Worm (Caenorhabditis elegans) whole organism, L4 larva: Measurements from ENCODE around the gene ZK637.12.

ENCODE experiments used
- R02D3.7 ChIP-seq: fragments of 150-350 bp; sonication (generic microtip); optimal IDR thresholded peaks from 3 replicates; lab custom pipeline; 2014; ENCODE audit warnings: missing biosample characterization, missing genetic modification characterization
- T26A8.4 ChIP-seq: fragments of 200-800 bp; sonication (Bioruptor generic); IDR thresholded peaks from 2 replicates; pipeline ENCODE4 v1.3.6; 2022; ENCODE audit warnings: missing genetic modification characterization, missing compliant biosample characterization
- ZK337.2 ChIP-seq: fragments of 200-800 bp; sonication (Bioruptor generic); IDR thresholded peaks from 2 replicates; pipeline ENCODE4 v1.3.6; 2022; ENCODE audit warnings: missing genetic modification reagents, missing genetic modification characterization, missing compliant biosample characterization
- aha-1 ChIP-seq: fragments of 150-350 bp; peaks from one replicate; lab custom pipeline; 2014; ENCODE audit warnings: missing biosample characterization, missing genetic modification characterization
- arid-1 ChIP-seq: fragments of 200-800 bp; sonication (Bioruptor generic); conservative IDR thresholded peaks from 2 replicates; pipeline ENCODE4 v1.3.6; 2022; ENCODE audit warnings: missing genetic modification reagents, missing genetic modification characterization, missing compliant biosample characterization
- ceh-20 ChIP-seq: fragments of 200-800 bp; sonication (Bioruptor generic); IDR thresholded peaks from 2 replicates; pipeline ENCODE4 v1.3.6; 2022; ENCODE audit warnings: missing genetic modification reagents, missing genetic modification characterization, missing compliant biosample characterization
- ceh-32 ChIP-seq: sonication (generic microtip); optimal IDR thresholded peaks from 2 replicates; lab custom pipeline; 2016; ENCODE audit warnings: mild to moderate bottlenecking, missing genetic modification characterization, missing compliant biosample characterization; ENCODE audit not compliant: poor library complexity
- daf-12 ChIP-seq: fragments of 150-350 bp; optimal IDR thresholded peaks from 2 replicates; lab custom pipeline; 2014; ENCODE audit warnings: missing biosample characterization, missing genetic modification reagents, missing genetic modification characterization
- daf-16 ChIP-seq, 3 experiments: sonication (generic microtip); optimal IDR thresholded peaks; 2 replicates each; lab custom pipeline; 2016 to 2017; ENCODE audit warnings: missing genetic modification characterization in 3 of 3, missing genetic modification reagents in 3 of 3, mild to moderate bottlenecking in 2 of 3, missing compliant biosample characterization in 2 of 3, missing biosample characterization in 1 of 3, moderate library complexity in 1 of 3
- daf-19 ChIP-seq: fragments of 200-800 bp; sonication (Bioruptor generic); conservative IDR thresholded peaks from 2 replicates; pipeline ENCODE4 v1.3.6; 2022; ENCODE audit warnings: missing genetic modification characterization, missing compliant biosample characterization
- dmd-6 ChIP-seq: fragments of 200-800 bp; sonication (Bioruptor generic); IDR thresholded peaks from 2 replicates; pipeline ENCODE4 v1.3.6; 2022; ENCODE audit warnings: missing genetic modification reagents, missing genetic modification characterization, missing compliant biosample characterization
- dpl-1 ChIP-seq: fragments of 150-350 bp; optimal IDR thresholded peaks from 2 replicates; lab custom pipeline; 2014; ENCODE audit warnings: missing biosample characterization, missing genetic modification reagents, missing genetic modification characterization
- egl-43 ChIP-seq: fragments of 200-800 bp; sonication (Bioruptor generic); IDR thresholded peaks from 2 replicates; pipeline ENCODE4 v1.3.6; 2022; ENCODE audit warnings: missing genetic modification reagents, missing genetic modification characterization, missing compliant biosample characterization
- fos-1 ChIP-seq: fragments of 150-350 bp; optimal IDR thresholded peaks from 2 replicates; lab custom pipeline; 2014; ENCODE audit warnings: missing biosample characterization, missing genetic modification characterization
- gei-8 ChIP-seq: fragments of 200-800 bp; sonication (Bioruptor generic); optimal IDR thresholded peaks from 2 replicates; lab custom pipeline; 2018; ENCODE audit warnings: mild to moderate bottlenecking, missing genetic modification characterization, missing compliant biosample characterization
- hif-1 ChIP-seq, 2 experiments: sonication (generic microtip); optimal IDR thresholded peaks; 2 replicates each; lab custom pipeline; 2016 to 2017; ENCODE audit warnings: missing compliant biosample characterization in 2 of 2, missing genetic modification characterization in 2 of 2, missing genetic modification reagents in 2 of 2, missing genotype in 2 of 2, mild to moderate bottlenecking in 1 of 2
- hlh-11 ChIP-seq: fragments of 200-800 bp; sonication (Bioruptor generic); optimal IDR thresholded peaks from 2 replicates; lab custom pipeline; 2018; ENCODE audit warnings: mild to moderate bottlenecking, missing genetic modification characterization, missing compliant biosample characterization
- hmg-1.1 ChIP-seq: fragments of 200-800 bp; sonication (Bioruptor generic); IDR thresholded peaks from 2 replicates; pipeline ENCODE4 v1.3.6; 2022; ENCODE audit warnings: missing genetic modification reagents, missing genetic modification characterization, missing compliant biosample characterization
- lin-13 ChIP-seq: fragments of 150-350 bp; optimal IDR thresholded peaks from 2 replicates; lab custom pipeline; 2014; ENCODE audit warnings: missing biosample characterization, missing genetic modification reagents, missing genetic modification characterization
- lin-38 ChIP-seq: fragments of 200-800 bp; sonication (Bioruptor generic); IDR thresholded peaks from 2 replicates; pipeline ENCODE4 v1.3.6; 2022; ENCODE audit warnings: missing genetic modification reagents, missing genetic modification characterization, missing compliant biosample characterization
- lin-39 ChIP-seq: fragments of 150-350 bp; optimal IDR thresholded peaks from 2 replicates; lab custom pipeline; 2014; ENCODE audit warnings: missing biosample characterization, missing genetic modification reagents, missing genetic modification characterization
- lsy-2 ChIP-seq, 2 experiments: fragments of 150-350 bp in 1 of 2; sonication (generic microtip) in 1 of 2; optimal IDR thresholded peaks; 2 replicates each; lab custom pipeline; 2014 to 2017; ENCODE audit warnings: missing biosample characterization in 2 of 2, missing genetic modification characterization in 2 of 2
- madf-5 ChIP-seq, 2 experiments: fragments of 200-800 bp; sonication (Bioruptor generic); IDR thresholded peaks; 2 replicates each; pipeline ENCODE4 v1.3.6; 2022; ENCODE audit warnings: missing compliant biosample characterization in 2 of 2, missing genetic modification characterization in 2 of 2
- mep-1 ChIP-seq: fragments of 150-350 bp; sonication (generic microtip); optimal IDR thresholded peaks from 3 replicates; lab custom pipeline; 2014; ENCODE audit warnings: missing biosample characterization, missing genetic modification characterization
- mes-2 ChIP-seq: sonication (generic microtip); optimal IDR thresholded peaks from 2 replicates; lab custom pipeline; 2016; ENCODE audit warnings: missing genotype, mild to moderate bottlenecking, missing genetic modification characterization, missing compliant biosample characterization; ENCODE audit not compliant: poor library complexity, severe bottlenecking
- mxl-2 ChIP-seq: fragments of 200-800 bp; sonication (Bioruptor generic); conservative IDR thresholded peaks from 2 replicates; pipeline ENCODE4 v1.3.6; 2022; ENCODE audit warnings: missing genetic modification reagents, missing genetic modification characterization, missing compliant biosample characterization
- mxl-3 ChIP-seq: fragments of 200-800 bp; sonication (Bioruptor generic); optimal IDR thresholded peaks from 2 replicates; lab custom pipeline; 2018; ENCODE audit warnings: mild to moderate bottlenecking, missing genetic modification characterization, missing compliant biosample characterization
- nhr-102 ChIP-seq: sonication (generic microtip); optimal IDR thresholded peaks from 2 replicates; lab custom pipeline; 2016; ENCODE audit warnings: mild to moderate bottlenecking, missing genetic modification characterization, moderate library complexity, missing compliant biosample characterization
- nhr-41 ChIP-seq: fragments of 200-800 bp; sonication (Bioruptor generic); IDR thresholded peaks from 2 replicates; pipeline ENCODE4 v1.3.6; 2022; ENCODE audit warnings: missing genetic modification reagents, missing genetic modification characterization, missing compliant biosample characterization
- nhr-42 ChIP-seq: fragments of 200-800 bp; sonication (Bioruptor generic); IDR thresholded peaks from 2 replicates; pipeline ENCODE4 v1.3.6; 2022; ENCODE audit warnings: missing genetic modification characterization, missing compliant biosample characterization
- pha-4 ChIP-seq, 2 experiments: fragments of 150-350 bp in 1 of 2; fragments of 200-800 bp in 1 of 2; sonication (Bioruptor generic) in 1 of 2; IDR thresholded peaks in 1 of 2; optimal IDR thresholded peaks in 1 of 2; 2 replicates each; pipeline versions ENCODE4 v1.3.6 to Lab custom; 2014 to 2022; ENCODE audit warnings: missing genetic modification characterization in 2 of 2, missing genetic modification reagents in 2 of 2, missing biosample characterization in 1 of 2, missing compliant biosample characterization in 1 of 2
- rbr-2 ChIP-seq: sonication (generic microtip); optimal IDR thresholded peaks from 2 replicates; lab custom pipeline; 2016; ENCODE audit warnings: missing genotype, missing genetic modification characterization, missing compliant biosample characterization
- saeg-2 ChIP-seq: fragments of 200-800 bp; sonication (Bioruptor generic); IDR thresholded peaks from 2 replicates; pipeline ENCODE4 v1.3.6; 2022; ENCODE audit warnings: missing genetic modification reagents, missing genetic modification characterization, missing compliant biosample characterization
- set-16 ChIP-seq: fragments of 200-800 bp; sonication (Bioruptor generic); IDR thresholded peaks from 2 replicates; pipeline ENCODE4 v1.3.6; 2022; ENCODE audit warnings: missing genetic modification reagents, missing genetic modification characterization, missing compliant biosample characterization
- skn-1 ChIP-seq: fragments of 150-350 bp; optimal IDR thresholded peaks from 2 replicates; lab custom pipeline; 2014; ENCODE audit warnings: missing biosample characterization, missing genetic modification characterization
- unc-39 ChIP-seq: sonication (generic microtip); optimal IDR thresholded peaks from 2 replicates; lab custom pipeline; 2017; ENCODE audit warnings: missing biosample characterization, missing genetic modification characterization
- unc-62 ChIP-seq, 3 experiments: fragments of 150-350 bp in 1 of 3; sonication (generic microtip); optimal IDR thresholded peaks in 2 of 3; peaks in 1 of 3; 1 replicate in 1 of 3; 2 replicates in 2 of 3; lab custom pipeline; 2014 to 2017; ENCODE audit warnings: missing biosample characterization in 3 of 3, missing genetic modification characterization in 3 of 3, missing genetic modification reagents in 3 of 3, missing genotype in 1 of 3
- zip-11 ChIP-seq: fragments of 200-800 bp; sonication (Bioruptor generic); IDR thresholded peaks from 2 replicates; pipeline ENCODE4 v1.3.6; 2022; ENCODE audit warnings: missing genetic modification characterization, missing compliant biosample characterization
- ztf-7 ChIP-seq: fragments of 150-350 bp; optimal IDR thresholded peaks from 2 replicates; lab custom pipeline; 2014; ENCODE audit warnings: missing biosample characterization, missing genetic modification characterization

The ZK637.12 gene

ce11 chrIII:8967639-8968038, 43.6 kb downstream of the ZK637.12 start, which contains the start of the genes bud-13 and rpap-2:
bud-13 (minus strand) TSS chrIII:8967727.
rpap-2 (plus strand) TSS chrIII:8967967.
- TF ChIP-seq dpl-1 (GFP tag; lab: Kevin White, UChicago) (peak; percentile 29), skn-1 (no peak), hif-1 (tag; optimal IDR thresholded peaks at IDR 0.05; lab: Kevin White, UChicago) (peak in 1 of 2 experiments; percentile 22), mes-2 (peak; percentile 91)
- TF ChIP-seq, all 104 proteins: peak for 3

ce11 chrIII:8971255-8972020, 47.4 kb downstream of the ZK637.12 start, which contains the start of the genes eif-3.D and R08D7.4:
eif-3.D (minus strand) TSS chrIII:8971578.
R08D7.4 (plus strand) TSS chrIII:8971892.
- TF ChIP-seq pha-4 (GFP tag; IDR thresholded peaks at IDR 0.05; lab: Robert Waterston, UW) (0 out of 2 replicates have a peak, but pooled peaks have one; percentile 31), pha-4 (tag; optimal IDR thresholded peaks at IDR 0.05; lab: Kevin White, UChicago) (no peak), mes-2 (peak; percentile 88), mep-1 (tag; lab: Kevin White, UChicago) (peak; percentile 64), rbr-2 (peak; percentile 65), lin-38 (peak; percentile 70), arid-1 (peak; percentile 52; the same call in 1 of the 2 replicates), unc-39 (tag; lab: Kevin White, UChicago) (no peak), hmg-1.1 (peak; percentile 57; the same call in 1 of the 2 replicates), aha-1 (peak; percentile 65), ceh-32 (tag; lab: Kevin White, UChicago) (no peak), hlh-11 (tag; lab: Kevin White, UChicago) (peak; percentile 51), mxl-3 (GFP tag; lab: Kevin White, UChicago) (peak; percentile 13), nhr-41 (GFP tag; lab: Robert Waterston, UW) (no peak), lsy-2 (tag; optimal IDR thresholded peaks at IDR 0.05; lab: Kevin White, UChicago) (peak in 1 of 2 experiments; percentile 80), daf-19 (no peak), daf-16 (GFP tag; optimal IDR thresholded peaks at IDR 0.05; lab: Kevin White, UChicago) (peak in 1 of 2 experiments; percentile 35), daf-16 (tag; optimal IDR thresholded peaks at IDR 0.05; lab: Kevin White, UChicago) (peak; percentile 33), dpl-1 (GFP tag; lab: Kevin White, UChicago) (peak; percentile 69), madf-5 (GFP tag; IDR thresholded peaks at IDR 0.05; lab: Robert Waterston, UW) (no peak), ztf-7 (tag; lab: Kevin White, UChicago) (peak; percentile 34), ZK337.2 (no peak), T26A8.4 (GFP tag; lab: Robert Waterston, UW) (no peak), lin-39 (tag; lab: Kevin White, UChicago) (no peak), dmd-6 (GFP tag; lab: Robert Waterston, UW) (peak; percentile 45)
- TF ChIP-seq, all 104 proteins: peak for 15

- TF ChIP-seq hmg-1.1 = 0 out of 2 replicates have a peak, but pooled peaks have one; percentile 36
- TF ChIP-seq lin-13 (GFP tag; lab: Kevin White, UChicago) = no peak
These were observed 49.1 kb downstream of the ZK637.12 start for ce11 chrIII:8973163-8973562.

- TF ChIP-seq unc-62 (GFP tag; optimal IDR thresholded peaks at IDR 0.05 in 1 of 2; lab: Kevin White, UChicago) (no peak), unc-62 (tag; optimal IDR thresholded peaks at IDR 0.05; lab: Kevin White, UChicago) (no peak), mes-2 (peak; percentile 43)
These were observed 49.8 kb downstream of the ZK637.12 start, which contains the start of gene R08D7.5 for ce11 chrIII:8973826-8974225. R08D7.5 (plus strand) TSS chrIII:8974126.

- no peak for TF ChIP-seq fos-1
- TF ChIP-seq mxl-2 (GFP tag; lab: Robert Waterston, UW) = no peak
- TF ChIP-seq madf-5 (GFP tag; IDR thresholded peaks at IDR 0.05; lab: Robert Waterston, UW) = no peak
- no peak for TF ChIP-seq daf-12 (tag; lab: Kevin White, UChicago)
- TF ChIP-seq set-16 (GFP tag; lab: Robert Waterston, UW) = no peak
- TF ChIP-seq lin-13 (GFP tag; lab: Kevin White, UChicago) = no peak
- TF ChIP-seq nhr-42 = no peak
- no peak for TF ChIP-seq ceh-20 (GFP tag; lab: Robert Waterston, UW)
- no peak for TF ChIP-seq mxl-3 (GFP tag; lab: Kevin White, UChicago)
- no peak for TF ChIP-seq daf-19
- no peak for TF ChIP-seq egl-43 (GFP tag; lab: Robert Waterston, UW)
- no peak for TF ChIP-seq R02D3.7 (tag; lab: Kevin White, UChicago)
- peak; percentile 41 for TF ChIP-seq gei-8 (GFP tag; lab: Kevin White, UChicago)
- TF ChIP-seq saeg-2 = no peak
- no peak for TF ChIP-seq rbr-2
- TF ChIP-seq nhr-102 (tag; lab: Kevin White, UChicago) = peak; percentile 40
- TF ChIP-seq zip-11 (GFP tag; lab: Robert Waterston, UW) = no peak
- no peak for TF ChIP-seq ceh-32 (tag; lab: Kevin White, UChicago)
These were observed 50.8 kb downstream of the ZK637.12 start for ce11 chrIII:8974835-8975234.
